Worm (Caenorhabditis elegans) whole organism, midembryonic: ENCODE results near the gene bath-23.

Experiments
- flt-1 ChIP-seq: fragments of 200-800 bp; sonication (Bioruptor generic); IDR thresholded peaks from 2 replicates; pipeline ENCODE4 v1.3.6; 2022; ENCODE audit warnings: missing genetic modification characterization, missing compliant biosample characterization
- ref-1 ChIP-seq: fragments of 200-800 bp; sonication (Bioruptor generic); conservative IDR thresholded peaks from 2 replicates; pipeline ENCODE4 v1.3.6; 2022; ENCODE audit warnings: missing genetic modification reagents, missing genetic modification characterization, missing compliant biosample characterization
- tab-1 ChIP-seq: fragments of 200-800 bp; sonication (Bioruptor generic); IDR thresholded peaks from 2 replicates; pipeline ENCODE4 v1.3.6; 2022; ENCODE audit warnings: missing genetic modification characterization, missing compliant biosample characterization
- ztf-23 ChIP-seq: fragments of 200-800 bp; sonication (Bioruptor generic); IDR thresholded peaks from 2 replicates; pipeline ENCODE4 v1.3.6; 2022; ENCODE audit warnings: missing genetic modification reagents, missing genetic modification characterization, missing compliant biosample characterization

ce11 chrII:3395484-3395883 is 24.4 kb downstream of the bath-23 start, which contains the start of gene nep-20:
- TF ChIP-seq flt-1 (GFP tag; lab: Robert Waterston, UW): no peak
- TF ChIP-seq ztf-23 (GFP tag; lab: Robert Waterston, UW): no peak
- no peak for TF ChIP-seq ref-1 (GFP tag; lab: Robert Waterston, UW)
- no peak for TF ChIP-seq tab-1 (GFP tag; lab: Robert Waterston, UW)
